Worm (Caenorhabditis elegans): ENCODE results near the gene C34B4.5.

Gene C34B4.5

DNA sequence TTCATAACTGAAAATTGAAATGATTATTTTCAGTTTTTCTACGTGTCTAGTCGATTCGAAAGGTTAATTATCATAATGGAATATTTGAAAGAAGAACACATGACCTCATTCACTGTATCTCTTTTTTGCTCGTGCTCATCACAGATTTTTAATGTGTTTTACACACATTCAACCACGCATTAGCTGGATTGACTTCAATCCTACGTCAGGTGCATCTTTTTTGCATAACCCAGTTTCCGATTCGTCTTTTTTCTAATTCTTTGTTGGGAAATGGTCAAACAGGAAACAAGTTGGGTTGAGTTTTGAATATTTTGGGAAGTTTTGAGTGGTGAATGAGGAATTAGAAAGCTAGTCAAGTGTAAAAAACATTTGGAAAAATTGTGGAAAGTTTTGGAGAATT lies 25.5 kb upstream of the C34B4.5 start:
- TF ChIP-seq hmg-4 (GFP tag; optimal IDR thresholded peaks at IDR 0.05) (no peak), pes-1 (GFP tag; IDR thresholded peaks at IDR 0.05) (no peak), hnd-1 (tag; optimal IDR thresholded peaks at IDR 0.05) (no peak), B0310.2 (tag; optimal IDR thresholded peaks at IDR 0.05) (no peak), flt-1 (GFP tag; IDR thresholded peaks at IDR 0.05) (no peak), tra-4 (tag; optimal IDR thresholded peaks at IDR 0.05) (no peak), tbx-37 (GFP tag; conservative IDR thresholded peaks at IDR 0.05) (no peak), hmbx-1 (tag; optimal IDR thresholded peaks at IDR 0.05) (no peak), sea-1 (GFP tag; conservative IDR thresholded peaks at IDR 0.05) (no peak), F13C5.2 (tag; optimal IDR thresholded peaks at IDR 0.05) (no peak), scrt-1 (GFP tag; IDR thresholded peaks at IDR 0.05) (no peak), aly-1 (tag; optimal IDR thresholded peaks at IDR 0.05) (no peak), ets-7 (tag; optimal IDR thresholded peaks at IDR 0.05) (no peak)

ce11 chrV:13071052-13071451 lies 24.7 kb upstream of the C34B4.5 start, which contains the start of gene C34B4.3:
TSS of gene C34B4.3 (minus strand) at chrV:13071152.
- TF ChIP-seq B0310.2 (tag; optimal IDR thresholded peaks at IDR 0.05) (no peak), F13C5.2 (tag; optimal IDR thresholded peaks at IDR 0.05) (no peak), ets-7 (tag; optimal IDR thresholded peaks at IDR 0.05) (no peak), sea-1 (GFP tag; conservative IDR thresholded peaks at IDR 0.05) (no peak), pes-1 (GFP tag; IDR thresholded peaks at IDR 0.05) (no peak), aly-1 (tag; optimal IDR thresholded peaks at IDR 0.05) (no peak), tbx-11 (GFP tag; IDR thresholded peaks at IDR 0.05) (no peak), hmbx-1 (tag; optimal IDR thresholded peaks at IDR 0.05) (no peak), tra-4 (tag; optimal IDR thresholded peaks at IDR 0.05) (no peak), tbx-37 (GFP tag; conservative IDR thresholded peaks at IDR 0.05) (no peak), scrt-1 (GFP tag; IDR thresholded peaks at IDR 0.05) (no peak), ceh-36 (tag; optimal IDR thresholded peaks at IDR 0.05) (no peak), ceh-13 (GFP tag; optimal IDR thresholded peaks at IDR 0.05) (no peak), hmg-4 (GFP tag; optimal IDR thresholded peaks at IDR 0.05) (no peak), flt-1 (GFP tag; IDR thresholded peaks at IDR 0.05) (no peak), ama-1 (optimal IDR thresholded peaks at IDR 0.05) (no peak), hnd-1 (tag; optimal IDR thresholded peaks at IDR 0.05) (no peak)

DNA sequence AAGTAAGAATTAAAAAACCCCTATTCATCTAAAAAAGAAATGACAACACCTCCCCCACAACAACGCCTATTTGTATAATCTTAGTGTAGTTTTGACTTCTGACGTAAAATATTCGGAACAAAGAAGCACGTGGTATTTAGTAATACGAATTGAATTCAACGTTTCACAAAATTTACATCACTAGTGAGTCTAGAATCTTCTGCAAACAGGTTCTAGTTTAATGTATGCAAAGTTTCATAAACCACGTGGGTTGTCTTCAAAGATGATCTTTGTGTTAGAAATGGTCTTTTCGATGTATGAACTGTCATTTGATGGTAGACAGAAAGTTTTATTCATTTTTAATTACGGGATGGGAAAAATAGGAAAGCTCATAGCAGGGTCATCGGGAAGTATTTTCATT lies 22.6 kb upstream of the C34B4.5 start:
- TF ChIP-seq hmg-4 (GFP tag; optimal IDR thresholded peaks at IDR 0.05) (no peak), tbx-37 (GFP tag; conservative IDR thresholded peaks at IDR 0.05) (no peak), flt-1 (GFP tag; IDR thresholded peaks at IDR 0.05) (no peak), hmbx-1 (tag; optimal IDR thresholded peaks at IDR 0.05) (no peak), hnd-1 (tag; optimal IDR thresholded peaks at IDR 0.05) (no peak), aly-1 (tag; optimal IDR thresholded peaks at IDR 0.05) (no peak), ceh-13 (GFP tag; optimal IDR thresholded peaks at IDR 0.05) (no peak), ets-7 (tag; optimal IDR thresholded peaks at IDR 0.05) (no peak), ama-1 (optimal IDR thresholded peaks at IDR 0.05) (no peak), tra-4 (tag; optimal IDR thresholded peaks at IDR 0.05) (no peak), F13C5.2 (tag; optimal IDR thresholded peaks at IDR 0.05) (no peak), pes-1 (GFP tag; IDR thresholded peaks at IDR 0.05) (no peak), ceh-36 (tag; optimal IDR thresholded peaks at IDR 0.05) (no peak), B0310.2 (tag; optimal IDR thresholded peaks at IDR 0.05) (no peak), tbx-11 (GFP tag; IDR thresholded peaks at IDR 0.05) (no peak), sea-1 (GFP tag; conservative IDR thresholded peaks at IDR 0.05) (no peak), scrt-1 (GFP tag; IDR thresholded peaks at IDR 0.05) (no peak)

- no peak for TF ChIP-seq flt-1 (GFP tag; IDR thresholded peaks at IDR 0.05)
- TF ChIP-seq hmg-4 (GFP tag; optimal IDR thresholded peaks at IDR 0.05): no peak
- no peak for TF ChIP-seq hnd-1 (tag; optimal IDR thresholded peaks at IDR 0.05)
- no peak for TF ChIP-seq scrt-1 (GFP tag; IDR thresholded peaks at IDR 0.05)
- TF ChIP-seq tra-4 (tag; optimal IDR thresholded peaks at IDR 0.05): no peak
- no peak for TF ChIP-seq ceh-13 (GFP tag; optimal IDR thresholded peaks at IDR 0.05)
- TF ChIP-seq aly-1 (tag; optimal IDR thresholded peaks at IDR 0.05): no peak
- no peak for TF ChIP-seq ceh-36 (tag; optimal IDR thresholded peaks at IDR 0.05)
- TF ChIP-seq ets-7 (tag; optimal IDR thresholded peaks at IDR 0.05): no peak
- no peak for TF ChIP-seq pes-1 (GFP tag; IDR thresholded peaks at IDR 0.05)
- no peak for TF ChIP-seq hmbx-1 (tag; optimal IDR thresholded peaks at IDR 0.05)
- no peak for TF ChIP-seq B0310.2 (tag; optimal IDR thresholded peaks at IDR 0.05)
- no peak for TF ChIP-seq F13C5.2 (tag; optimal IDR thresholded peaks at IDR 0.05)
These were observed 21.6 kb upstream of the C34B4.5 start for ce11 chrV:13074148-13074547.

ce11 chrV:13075432-13075831 lies 20.3 kb upstream of the C34B4.5 start:
- TF ChIP-seq F13C5.2 (tag; optimal IDR thresholded peaks at IDR 0.05) (no peak), ets-7 (tag; optimal IDR thresholded peaks at IDR 0.05) (no peak), scrt-1 (GFP tag; IDR thresholded peaks at IDR 0.05) (no peak), ceh-13 (GFP tag; optimal IDR thresholded peaks at IDR 0.05) (no peak), hmg-4 (GFP tag; optimal IDR thresholded peaks at IDR 0.05) (no peak), sea-1 (GFP tag; conservative IDR thresholded peaks at IDR 0.05) (no peak), aly-1 (tag; optimal IDR thresholded peaks at IDR 0.05) (no peak), tra-4 (tag; optimal IDR thresholded peaks at IDR 0.05) (no peak), tbx-11 (GFP tag; IDR thresholded peaks at IDR 0.05) (no peak), B0310.2 (tag; optimal IDR thresholded peaks at IDR 0.05) (no peak), tbx-37 (GFP tag; conservative IDR thresholded peaks at IDR 0.05) (no peak), ceh-36 (tag; optimal IDR thresholded peaks at IDR 0.05) (no peak), pes-1 (GFP tag; IDR thresholded peaks at IDR 0.05) (no peak), ama-1 (optimal IDR thresholded peaks at IDR 0.05) (no peak), hmbx-1 (tag; optimal IDR thresholded peaks at IDR 0.05) (no peak), hnd-1 (tag; optimal IDR thresholded peaks at IDR 0.05) (no peak)

- TF ChIP-seq scrt-1 (GFP tag; IDR thresholded peaks at IDR 0.05) (no peak), ceh-13 (GFP tag; optimal IDR thresholded peaks at IDR 0.05) (no peak), pes-1 (GFP tag; IDR thresholded peaks at IDR 0.05) (no peak), ama-1 (optimal IDR thresholded peaks at IDR 0.05) (no peak), hnd-1 (tag; optimal IDR thresholded peaks at IDR 0.05) (no peak), B0310.2 (tag; optimal IDR thresholded peaks at IDR 0.05) (no peak), ets-7 (tag; optimal IDR thresholded peaks at IDR 0.05) (no peak), F13C5.2 (tag; optimal IDR thresholded peaks at IDR 0.05) (no peak), flt-1 (GFP tag; IDR thresholded peaks at IDR 0.05) (no peak), tbx-37 (GFP tag; conservative IDR thresholded peaks at IDR 0.05) (no peak), hmg-4 (GFP tag; optimal IDR thresholded peaks at IDR 0.05) (no peak), aly-1 (tag; optimal IDR thresholded peaks at IDR 0.05) (no peak), hmbx-1 (tag; optimal IDR thresholded peaks at IDR 0.05) (no peak), tbx-11 (GFP tag; IDR thresholded peaks at IDR 0.05) (no peak), ceh-36 (tag; optimal IDR thresholded peaks at IDR 0.05) (no peak), tra-4 (tag; optimal IDR thresholded peaks at IDR 0.05) (no peak), sea-1 (GFP tag; conservative IDR thresholded peaks at IDR 0.05) (no peak)
These were observed 14.5 kb upstream of the C34B4.5 start for ce11 chrV:13081197-13081747.

All from whole organism, early embryonic.